Fruit fly (Drosophila melanogaster) Kc167 (cell line): ENCODE data around the gene grn.

Source experiments
- Myc ChIP-seq: fragments of >200 bp; optimal IDR thresholded peaks from 2 replicates; lab custom pipeline; 2017; ENCODE audit warnings: missing external identifiers
- h ChIP-seq: fragments of >200 bp; optimal IDR thresholded peaks from 3 replicates; lab custom pipeline; 2018; ENCODE audit warnings: missing external identifiers

DNA sequence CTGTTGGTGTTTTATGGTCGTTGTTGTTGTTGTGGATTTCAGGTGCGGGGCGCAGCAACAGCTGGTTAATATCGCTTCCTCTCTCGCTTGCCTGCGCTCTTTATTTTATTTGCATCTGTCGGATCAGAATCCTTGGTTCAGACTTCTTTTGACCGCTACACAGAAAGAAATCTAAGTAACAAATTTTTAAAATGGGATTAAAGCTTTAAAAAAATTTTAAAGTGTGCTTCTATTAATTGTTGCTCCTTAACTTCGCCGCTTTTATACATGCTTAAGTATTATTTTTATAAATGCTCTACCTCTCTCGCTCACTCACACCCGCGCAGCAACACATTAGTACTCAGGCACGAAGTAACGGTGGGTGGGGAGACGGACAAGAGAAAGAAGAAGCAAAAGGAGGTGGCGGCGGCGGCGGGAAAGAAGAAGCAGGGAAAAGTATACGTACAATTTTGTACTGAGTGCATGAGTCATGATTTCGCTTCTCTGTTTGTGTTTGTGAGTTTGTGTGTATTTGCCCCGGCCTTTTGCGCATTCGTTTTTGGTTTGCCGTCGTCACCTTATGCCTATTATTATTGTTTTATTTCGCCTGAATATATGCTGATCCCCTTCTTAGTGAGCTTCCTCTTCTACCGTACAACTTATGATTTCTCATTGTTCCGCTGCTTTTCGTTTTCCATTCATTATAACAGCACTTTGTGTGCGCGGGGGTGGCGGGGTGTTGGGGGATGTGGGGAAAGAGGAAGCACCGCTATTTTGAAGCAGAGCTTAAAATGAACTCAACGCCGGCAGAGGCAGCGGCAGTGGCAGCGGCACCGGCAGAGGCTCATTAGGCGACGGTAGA, 67.2 kb downstream of the grn start:
- no peak for TF ChIP-seq Myc
- no peak for TF ChIP-seq h (lab: Kevin White, UChicago)
